Fruit fly (Drosophila melanogaster): Measurements from ENCODE around the gene CG9967.
A peak's percentile ranks its signal among the peaks of the same experiment; 100 is the strongest.

Gene CG9967

dm6 chr2L:2362808-2363394 is 5.7 kb upstream of the CG9967 start (continued):
- TF ChIP-seq chif (GFP tag; optimal IDR thresholded peaks at IDR 0.05) (no peak), CG4282 (GFP tag; optimal IDR thresholded peaks at IDR 0.05) (no peak), dimm (GFP tag; IDR thresholded peaks at IDR 0.05) (no peak), nom (GFP tag; optimal IDR thresholded peaks at IDR 0.05) (peak; percentile 91), CG33213 (GFP tag; optimal IDR thresholded peaks at IDR 0.05) (no peak), Blimp-1 (GFP tag; optimal IDR thresholded peaks at IDR 0.05) (peak; percentile 27), Trl (optimal IDR thresholded peaks at IDR 0.05) (peak; percentile 25 to 41), Trl (GFP tag; optimal IDR thresholded peaks at IDR 0.05) (no peak), tap (tag; optimal IDR thresholded peaks at IDR 0.05) (no peak), NfI (GFP tag; optimal IDR thresholded peaks at IDR 0.05) (no peak), disco-r (GFP tag; optimal IDR thresholded peaks at IDR 0.05) (no peak)

DNA sequence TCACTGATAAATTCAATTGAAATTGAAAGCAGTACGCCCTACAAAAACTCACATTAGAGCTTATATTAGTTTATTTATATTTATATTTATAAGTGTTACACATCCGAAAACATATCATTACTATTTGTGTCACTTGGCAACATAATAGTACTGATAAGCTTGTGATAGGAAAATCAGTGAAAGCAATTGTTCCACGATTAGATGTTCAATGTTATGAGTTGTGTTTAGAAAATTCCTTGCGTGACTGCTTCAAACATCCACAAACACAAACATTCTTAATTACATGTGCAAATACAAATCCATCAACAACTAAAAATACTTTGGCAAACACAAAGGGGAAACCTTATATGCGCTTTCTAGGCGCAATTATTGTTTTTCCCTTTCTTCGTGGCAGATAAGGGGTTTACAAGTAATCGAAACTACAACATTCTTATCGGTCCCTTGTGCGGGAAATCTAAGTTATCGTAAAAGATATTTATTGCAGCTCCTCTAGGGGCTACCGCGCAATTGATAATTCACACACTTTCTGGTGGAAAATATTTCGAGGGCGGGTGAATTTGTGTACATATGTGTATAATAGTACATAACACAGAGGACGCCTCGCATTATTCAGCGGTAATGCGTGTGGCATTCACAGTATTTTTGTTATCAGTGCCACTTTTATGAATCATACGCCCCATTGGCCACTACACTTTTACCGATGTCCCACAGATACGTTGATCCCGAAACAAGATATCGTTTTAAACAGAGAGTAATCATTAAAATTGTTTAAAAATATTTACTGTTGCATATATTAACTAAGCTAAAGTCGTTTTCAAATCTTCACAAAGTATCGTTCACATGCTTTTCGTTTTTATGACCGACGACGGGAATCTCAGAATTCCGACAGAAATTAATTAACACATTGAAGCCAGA is 5.0 kb upstream of the CG9967 start:
- TF ChIP-seq wek (GFP tag; optimal IDR thresholded peaks at IDR 0.05) (no peak), CG17328 (GFP tag; IDR thresholded peaks at IDR 0.05) (peak; percentile 40; the same call in 1 of the 2 replicates), CG17385 (GFP tag; optimal IDR thresholded peaks at IDR 0.05) (no peak), sens (GFP tag) (peak; percentile 53), nerfin-2 (GFP tag; IDR thresholded peaks at IDR 0.05; ENCODE audit: partially characterized antibody) (no peak), CG15479 (GFP tag; optimal IDR thresholded peaks at IDR 0.05) (peak; percentile 81), lab (GFP tag; optimal IDR thresholded peaks at IDR 0.05) (peak; percentile 11), chinmo (GFP tag; IDR thresholded peaks at IDR 0.05; ENCODE audit: partially characterized antibody) (0 out of 4 replicates have a peak, but pooled peaks have one; percentile 21), zf30C (GFP tag; optimal IDR thresholded peaks at IDR 0.05) (no peak), hth (optimal IDR thresholded peaks at IDR 0.05) (no peak), salm (tag; optimal IDR thresholded peaks at IDR 0.05) (no peak), CG16815 (GFP tag; optimal IDR thresholded peaks at IDR 0.05) (no peak), CG14710 (tag; optimal IDR thresholded peaks at IDR 0.05) (peak; percentile 12), exex (tag; optimal IDR thresholded peaks at IDR 0.05) (peak; percentile 41), CG2199 (GFP tag; IDR thresholded peaks at IDR 0.05) (no peak), dysf (GFP tag; IDR thresholded peaks at IDR 0.05) (no peak), MTF-1 (GFP tag; optimal IDR thresholded peaks at IDR 0.05; ENCODE audit: borderline replicate concordance) (no peak), CG31224 (GFP tag; IDR thresholded peaks at IDR 0.05) (0 out of 2 replicates have a peak, but pooled peaks have one; percentile 13), Pdp1 (GFP tag; optimal IDR thresholded peaks at IDR 0.05) (peak in 1 of 2 experiments; percentile 27), PHDP (tag; optimal IDR thresholded peaks at IDR 0.05) (no peak), NK7.1 (GFP tag; optimal IDR thresholded peaks at IDR 0.05) (no peak), br (optimal IDR thresholded peaks at IDR 0.05) (no peak), dmrt11E (tag; optimal IDR thresholded peaks at IDR 0.05) (no peak), Dref (GFP tag; IDR thresholded peaks at IDR 0.05) (no peak), ATbp (GFP tag; optimal IDR thresholded peaks at IDR 0.05) (no peak), onecut (GFP tag; IDR thresholded peaks at IDR 0.05) (no peak), Max (GFP tag; optimal IDR thresholded peaks at IDR 0.05) (no peak), sug (tag; optimal IDR thresholded peaks at IDR 0.05) (peak; percentile 74), CG8944 (GFP tag; optimal IDR thresholded peaks at IDR 0.05) (no peak), dpn (GFP tag; optimal IDR thresholded peaks at IDR 0.05) (no peak), ci (GFP tag; IDR thresholded peaks at IDR 0.05) (peak; percentile 52; the same call in 1 of the 3 replicates), Ravus (GFP tag; IDR thresholded peaks at IDR 0.05) (no peak), bcd (GFP tag; optimal IDR thresholded peaks at IDR 0.05) (no peak), Tbp (GFP tag; optimal IDR thresholded peaks at IDR 0.05) (no peak), CG34376 (GFP tag; optimal IDR thresholded peaks at IDR 0.05) (peak; percentile 52), CG33213 (GFP tag; optimal IDR thresholded peaks at IDR 0.05) (no peak), CG12155 (GFP tag; optimal IDR thresholded peaks at IDR 0.05) (no peak)
